Worm (Caenorhabditis elegans) whole organism, midembryonic: ENCODE results near the gene T04F8.8.

ENCODE experiments used
- T22C8.4 ChIP-seq: fragments of 200-800 bp; sonication (Bioruptor generic); IDR thresholded peaks from 2 replicates; pipeline ENCODE4 v1.3.6; 2022; ENCODE audit warnings: missing genetic modification characterization, missing compliant biosample characterization
- cog-1 ChIP-seq: sonication (generic microtip); optimal IDR thresholded peaks from 2 replicates; lab custom pipeline; 2016; ENCODE audit warnings: missing genetic modification characterization, missing compliant biosample characterization
- flt-1 ChIP-seq: fragments of 200-800 bp; sonication (Bioruptor generic); IDR thresholded peaks from 2 replicates; pipeline ENCODE4 v1.3.6; 2022; ENCODE audit warnings: missing genetic modification characterization, missing compliant biosample characterization
- klf-2 ChIP-seq: fragments of 200-800 bp; sonication (Bioruptor generic); conservative IDR thresholded peaks from 2 replicates; pipeline ENCODE4 v1.3.6; 2022; ENCODE audit warnings: missing genetic modification reagents, missing genetic modification characterization, missing compliant biosample characterization
- med-1 ChIP-seq: sonication (generic microtip); optimal IDR thresholded peaks from 2 replicates; lab custom pipeline; 2017; ENCODE audit warnings: missing genetic modification characterization, mild to moderate bottlenecking, missing compliant biosample characterization, antibody characterized with exemption, missing genetic modification reagents; ENCODE audit not compliant: insufficient read depth
- ref-1 ChIP-seq: fragments of 200-800 bp; sonication (Bioruptor generic); conservative IDR thresholded peaks from 2 replicates; pipeline ENCODE4 v1.3.6; 2022; ENCODE audit warnings: missing genetic modification reagents, missing genetic modification characterization, missing compliant biosample characterization
- tab-1 ChIP-seq: fragments of 200-800 bp; sonication (Bioruptor generic); IDR thresholded peaks from 2 replicates; pipeline ENCODE4 v1.3.6; 2022; ENCODE audit warnings: missing genetic modification characterization, missing compliant biosample characterization
- ztf-23 ChIP-seq: fragments of 200-800 bp; sonication (Bioruptor generic); IDR thresholded peaks from 2 replicates; pipeline ENCODE4 v1.3.6; 2022; ENCODE audit warnings: missing genetic modification reagents, missing genetic modification characterization, missing compliant biosample characterization
- ztf-29 ChIP-seq: fragments of 200-800 bp; sonication (Bioruptor generic); IDR thresholded peaks from 2 replicates; pipeline ENCODE4 v1.3.6; 2022; ENCODE audit warnings: missing genetic modification reagents, missing genetic modification characterization, missing compliant biosample characterization

T04F8.8 gene

ce11 chrX:11647165-11647564 lies at the start of gene T04F8.8:
Gene T04F8.8, plus strand, starts transcription at chrX:11647465.
- TF ChIP-seq ztf-23 (GFP tag; lab: Robert Waterston, UW) (no peak), ztf-29 (GFP tag; lab: Robert Waterston, UW) (no peak), ref-1 (GFP tag; lab: Robert Waterston, UW) (no peak), klf-2 (no peak), tab-1 (GFP tag; lab: Robert Waterston, UW) (no peak), cog-1 (no peak), med-1 (no peak)

- TF ChIP-seq tab-1 (GFP tag; lab: Robert Waterston, UW) (no peak), klf-2 (no peak), med-1 (no peak), ztf-29 (GFP tag; lab: Robert Waterston, UW) (no peak), ref-1 (GFP tag; lab: Robert Waterston, UW) (no peak), ztf-23 (GFP tag; lab: Robert Waterston, UW) (no peak), T22C8.4 (no peak), cog-1 (no peak)
Observed at ce11 chrX:11598839-11599238, 48.4 kb upstream of the T04F8.8 start.

- TF ChIP-seq flt-1 (GFP tag; lab: Robert Waterston, UW) (0 out of 2 replicates have a peak, but pooled peaks have one; percentile 17), ztf-29 (GFP tag; lab: Robert Waterston, UW) (no peak), klf-2 (no peak)
Observed at ce11 chrX:11600488-11601106, 46.7 kb upstream of the T04F8.8 start.

- no peak for TF ChIP-seq flt-1 (GFP tag; lab: Robert Waterston, UW)
- TF ChIP-seq ztf-23 (GFP tag; lab: Robert Waterston, UW): peak; percentile 29; the same call in 1 of the 2 replicates
- no peak for TF ChIP-seq ref-1 (GFP tag; lab: Robert Waterston, UW)
- no peak for TF ChIP-seq tab-1 (GFP tag; lab: Robert Waterston, UW)
- TF ChIP-seq cog-1: no peak
Observed at ce11 chrX:11603234-11604108, 43.8 kb upstream of the T04F8.8 start.

- TF ChIP-seq klf-2 (no peak), ztf-29 (GFP tag; lab: Robert Waterston, UW) (no peak), tab-1 (GFP tag; lab: Robert Waterston, UW) (no peak), T22C8.4 (no peak), ref-1 (GFP tag; lab: Robert Waterston, UW) (no peak)
Observed at ce11 chrX:11605214-11605765, 42.0 kb upstream of the T04F8.8 start, which contains the start of gene ftt-2. Gene ftt-2, minus strand, starts transcription at chrX:11605419.

- TF ChIP-seq flt-1 (GFP tag; lab: Robert Waterston, UW) (peak; percentile 95), ztf-29 (GFP tag; lab: Robert Waterston, UW) (peak; percentile 95), tab-1 (GFP tag; lab: Robert Waterston, UW) (peak; percentile 54; the same call in 1 of the 2 replicates), T22C8.4 (peak; percentile 50; the same call in 1 of the 2 replicates), klf-2 (peak; percentile 80), ref-1 (GFP tag; lab: Robert Waterston, UW) (no peak), med-1 (peak; percentile 86), cog-1 (peak; percentile 100), ztf-23 (GFP tag; lab: Robert Waterston, UW) (peak; percentile 88)
Observed at ce11 chrX:11605766-11606490, 41.3 kb upstream of the T04F8.8 start.

- TF ChIP-seq cog-1 (no peak), ztf-23 (GFP tag; lab: Robert Waterston, UW) (no peak), tab-1 (GFP tag; lab: Robert Waterston, UW) (no peak)
Observed at ce11 chrX:11606815-11607499, 40.3 kb upstream of the T04F8.8 start.

- TF ChIP-seq cog-1 (peak; percentile 8), tab-1 (GFP tag; lab: Robert Waterston, UW) (no peak), ztf-23 (GFP tag; lab: Robert Waterston, UW) (no peak)
Observed at ce11 chrX:11607500-11607823, 39.8 kb upstream of the T04F8.8 start.

- TF ChIP-seq cog-1 (no peak), ref-1 (GFP tag; lab: Robert Waterston, UW) (no peak), tab-1 (GFP tag; lab: Robert Waterston, UW) (no peak), ztf-23 (GFP tag; lab: Robert Waterston, UW) (no peak), flt-1 (GFP tag; lab: Robert Waterston, UW) (no peak), T22C8.4 (no peak), klf-2 (no peak), med-1 (no peak), ztf-29 (GFP tag; lab: Robert Waterston, UW) (no peak)
Observed at ce11 chrX:11608110-11608759, 39.0 kb upstream of the T04F8.8 start.
